ENCODE assay signal across 1 fruit fly cellular context in genomic region chr3R:4972961-4973595, dm6.
A peak's percentile ranks its signal among the peaks of the same experiment; 100 is the strongest.
TF ChIP-seq lines count a peak whose summit lies in the region.

No protein-coding gene starts in this region.

TF ChIP-seq in whole organism, embryonic, 481 proteins besides CTCF, POLR2A, EP300 and RAD21 (continued from another document and continues in another):
- TF ChIP-seq psq (GFP tag; optimal IDR thresholded peaks at IDR 0.05; lab: Kevin White, UChicago) (no peak), CG8089 (GFP tag; optimal IDR thresholded peaks at IDR 0.05; lab: Kevin White, UChicago) (no peak), sens (GFP tag; lab: Kevin White, UChicago) (peak; percentile 16), CG6272 (GFP tag; IDR thresholded peaks at IDR 0.05; lab: Robert Waterston, UW) (no peak), wdn (GFP tag; IDR thresholded peaks at IDR 0.05; lab: Robert Waterston, UW) (no peak), Ada2b (GFP tag; IDR thresholded peaks at IDR 0.05; lab: Robert Waterston, UW) (no peak), stwl (tag; optimal IDR thresholded peaks at IDR 0.05; lab: Kevin White, UChicago) (peak; percentile 24), CG2116 (GFP tag; optimal IDR thresholded peaks at IDR 0.05; lab: Kevin White, UChicago) (no peak), fd64A (GFP tag; optimal IDR thresholded peaks at IDR 0.05; lab: Kevin White, UChicago) (no peak), CG15479 (GFP tag; optimal IDR thresholded peaks at IDR 0.05; lab: Kevin White, UChicago) (no peak), ro (GFP tag; IDR thresholded peaks at IDR 0.05; lab: Robert Waterston, UW) (no peak), Awh (GFP tag; IDR thresholded peaks at IDR 0.05; lab: Robert Waterston, UW) (no peak), onecut (GFP tag; IDR thresholded peaks at IDR 0.05; lab: Robert Waterston, UW) (no peak), fd102C (GFP tag; optimal IDR thresholded peaks at IDR 0.05; lab: Kevin White, UChicago) (no peak), Dref (GFP tag; IDR thresholded peaks at IDR 0.05; lab: Robert Waterston, UW) (no peak), vfl (GFP tag; optimal IDR thresholded peaks at IDR 0.05; lab: Kevin White, UChicago) (no peak), Camta (GFP tag; optimal IDR thresholded peaks at IDR 0.05; lab: Kevin White, UChicago) (no peak), Dll (GFP tag; IDR thresholded peaks at IDR 0.05; lab: Robert Waterston, UW; ENCODE audit: partially characterized antibody) (no peak), Hand (GFP tag; optimal IDR thresholded peaks at IDR 0.05; lab: Kevin White, UChicago) (no peak), CG12299 (tag; optimal IDR thresholded peaks at IDR 0.05; lab: Kevin White, UChicago) (no peak), gsb-n (tag; optimal IDR thresholded peaks at IDR 0.05; lab: Kevin White, UChicago) (no peak), CG10267 (tag; optimal IDR thresholded peaks at IDR 0.05; lab: Kevin White, UChicago) (no peak), CG1602 (GFP tag; optimal IDR thresholded peaks at IDR 0.05; lab: Kevin White, UChicago) (no peak), CG10462 (GFP tag; optimal IDR thresholded peaks at IDR 0.05; lab: Kevin White, UChicago) (no peak), CG9876 (GFP tag; optimal IDR thresholded peaks at IDR 0.05; lab: Kevin White, UChicago) (no peak), pros (GFP tag; optimal IDR thresholded peaks at IDR 0.05; lab: Kevin White, UChicago) (no peak), tio (GFP tag; optimal IDR thresholded peaks at IDR 0.05; lab: Kevin White, UChicago) (no peak), CG3726 (GFP tag; IDR thresholded peaks at IDR 0.05; lab: Robert Waterston, UW) (no peak), hth (optimal IDR thresholded peaks at IDR 0.05; lab: Kevin White, UChicago) (no peak), CG1603 (tag; optimal IDR thresholded peaks at IDR 0.05; lab: Kevin White, UChicago) (peak; percentile 6), CG1233 (GFP tag; optimal IDR thresholded peaks at IDR 0.05; lab: Kevin White, UChicago) (no peak), GATAe (GFP tag; conservative IDR thresholded peaks at IDR 0.05; lab: Robert Waterston, UW) (no peak), zen (tag; optimal IDR thresholded peaks at IDR 0.05; lab: Kevin White, UChicago) (no peak), CG32532 (GFP tag; IDR thresholded peaks at IDR 0.05; lab: Robert Waterston, UW) (no peak), CG8388 (GFP tag; optimal IDR thresholded peaks at IDR 0.05; lab: Kevin White, UChicago) (no peak), CG12391 (tag; optimal IDR thresholded peaks at IDR 0.05; lab: Kevin White, UChicago) (no peak), ssp (GFP tag; IDR thresholded peaks at IDR 0.05; lab: Robert Waterston, UW) (no peak), CG17912 (GFP tag; optimal IDR thresholded peaks at IDR 0.05; lab: Kevin White, UChicago) (no peak), CG8290 (GFP tag; optimal IDR thresholded peaks at IDR 0.05; lab: Kevin White, UChicago) (peak; percentile 68), CG8290 (tag; optimal IDR thresholded peaks at IDR 0.05; lab: Kevin White, UChicago) (peak in 1 of 2 experiments; percentile 44), HmgD (GFP tag; optimal IDR thresholded peaks at IDR 0.05; lab: Kevin White, UChicago) (no peak), tap (tag; optimal IDR thresholded peaks at IDR 0.05; lab: Kevin White, UChicago) (no peak), CG10209 (GFP tag; optimal IDR thresholded peaks at IDR 0.05; lab: Kevin White, UChicago) (no peak), ftz-f1 (GFP tag; optimal IDR thresholded peaks at IDR 0.05; lab: Kevin White, UChicago) (no peak), CG6854 (GFP tag; optimal IDR thresholded peaks at IDR 0.05; lab: Kevin White, UChicago) (no peak), lov (optimal IDR thresholded peaks at IDR 0.05; lab: Kevin White, UChicago) (no peak), lov (GFP tag; IDR thresholded peaks at IDR 0.05; lab: Robert Waterston, UW) (no peak), gce (GFP tag; IDR thresholded peaks at IDR 0.05; lab: Robert Waterston, UW) (no peak), CHES-1-like (GFP tag; optimal IDR thresholded peaks at IDR 0.05; lab: Kevin White, UChicago) (no peak), CG17361 (GFP tag; IDR thresholded peaks at IDR 0.05; lab: Robert Waterston, UW) (no peak), HHEX (GFP tag; optimal IDR thresholded peaks at IDR 0.05; lab: Kevin White, UChicago) (no peak), hkb (optimal IDR thresholded peaks at IDR 0.05; lab: Kevin White, UChicago) (no peak), hkb (GFP tag; IDR thresholded peaks at IDR 0.05; lab: Robert Waterston, UW) (no peak), pita (GFP tag; optimal IDR thresholded peaks at IDR 0.05; lab: Kevin White, UChicago) (peak; percentile 42), CG7839 (tag; optimal IDR thresholded peaks at IDR 0.05; lab: Kevin White, UChicago) (no peak), CG2199 (GFP tag; IDR thresholded peaks at IDR 0.05; lab: Robert Waterston, UW) (peak; percentile 96), CG12744 (GFP tag; optimal IDR thresholded peaks at IDR 0.05; lab: Kevin White, UChicago) (no peak), fu2 (GFP tag; optimal IDR thresholded peaks at IDR 0.05; lab: Kevin White, UChicago) (no peak), lmd (GFP tag; IDR thresholded peaks at IDR 0.05; lab: Robert Waterston, UW) (no peak), CG31388 (GFP tag; optimal IDR thresholded peaks at IDR 0.05; lab: Kevin White, UChicago) (no peak), pfk (GFP tag; optimal IDR thresholded peaks at IDR 0.05; lab: Kevin White, UChicago) (no peak), cwo (GFP tag; optimal IDR thresholded peaks at IDR 0.05; lab: Kevin White, UChicago) (no peak), sisA (GFP tag; IDR thresholded peaks at IDR 0.05; lab: Robert Waterston, UW) (no peak), ken (GFP tag; IDR thresholded peaks at IDR 0.05; lab: Robert Waterston, UW) (no peak), CG11696 (GFP tag; IDR thresholded peaks at IDR 0.05; lab: Robert Waterston, UW) (no peak), salm (tag; optimal IDR thresholded peaks at IDR 0.05; lab: Kevin White, UChicago) (no peak), pho (GFP tag; optimal IDR thresholded peaks at IDR 0.05; lab: Kevin White, UChicago) (no peak), Kr (GFP tag; optimal IDR thresholded peaks at IDR 0.05; lab: Kevin White, UChicago) (no peak), E2f2 (GFP tag; IDR thresholded peaks at IDR 0.05; lab: Robert Waterston, UW) (no peak), Meics (GFP tag; optimal IDR thresholded peaks at IDR 0.05; lab: Kevin White, UChicago) (no peak), bowl (GFP tag; IDR thresholded peaks at IDR 0.05; lab: Robert Waterston, UW) (no peak), chm (GFP tag; IDR thresholded peaks at IDR 0.05; lab: Robert Waterston, UW) (no peak), CG11695 (GFP tag; IDR thresholded peaks at IDR 0.05; lab: Robert Waterston, UW) (no peak), CG17612 (GFP tag; IDR thresholded peaks at IDR 0.05; lab: Robert Waterston, UW) (peak; percentile 57; the same call in 1 of the 2 replicates), CG5953 (GFP tag; IDR thresholded peaks at IDR 0.05; lab: Robert Waterston, UW) (no peak), CG15601 (tag; optimal IDR thresholded peaks at IDR 0.05; lab: Kevin White, UChicago) (peak; percentile 18), CG8944 (GFP tag; optimal IDR thresholded peaks at IDR 0.05; lab: Kevin White, UChicago) (no peak), Neu2 (GFP tag; optimal IDR thresholded peaks at IDR 0.05; lab: Kevin White, UChicago; ENCODE audit: borderline replicate concordance) (peak; percentile 80), da (GFP tag; optimal IDR thresholded peaks at IDR 0.05; lab: Kevin White, UChicago) (no peak), yki (optimal IDR thresholded peaks at IDR 0.05; lab: Kevin White, UChicago) (no peak), Lhr (GFP tag; optimal IDR thresholded peaks at IDR 0.05; lab: Kevin White, UChicago) (peak; percentile 4), CG32772 (GFP tag; IDR thresholded peaks at IDR 0.05; lab: Robert Waterston, UW) (no peak), run (tag; optimal IDR thresholded peaks at IDR 0.05; lab: Kevin White, UChicago) (peak; percentile 9), CG10321 (GFP tag; IDR thresholded peaks at IDR 0.05; lab: Robert Waterston, UW) (no peak), CG6765 (GFP tag; optimal IDR thresholded peaks at IDR 0.05; lab: Kevin White, UChicago) (no peak), CG7357 (GFP tag; IDR thresholded peaks at IDR 0.05; lab: Robert Waterston, UW) (no peak), CG13424 (tag; optimal IDR thresholded peaks at IDR 0.05; lab: Kevin White, UChicago) (no peak), unc-4 (GFP tag; IDR thresholded peaks at IDR 0.05; lab: Robert Waterston, UW; ENCODE audit: partially characterized antibody) (no peak), Pdp1 (GFP tag; optimal IDR thresholded peaks at IDR 0.05; lab: Kevin White, UChicago) (peak in 1 of 2 experiments; percentile 34), CG6689 (GFP tag; IDR thresholded peaks at IDR 0.05; lab: Robert Waterston, UW) (no peak), BtbVII (GFP tag; optimal IDR thresholded peaks at IDR 0.05; lab: Kevin White, UChicago) (no peak), Xrp1 (GFP tag; IDR thresholded peaks at IDR 0.05; lab: Robert Waterston, UW) (no peak), caup (GFP tag; optimal IDR thresholded peaks at IDR 0.05; lab: Kevin White, UChicago; ENCODE audit: severe bottlenecking) (no peak), Gsc (GFP tag; IDR thresholded peaks at IDR 0.05; lab: Robert Waterston, UW) (no peak), chinmo (GFP tag; IDR thresholded peaks at IDR 0.05; lab: Robert Waterston, UW; ENCODE audit: partially characterized antibody) (0 out of 4 replicates have a peak, but pooled peaks have one; percentile 57), Opbp (GFP tag; IDR thresholded peaks at IDR 0.05; lab: Robert Waterston, UW; ENCODE audit: partially characterized antibody) (no peak), Xbp1 (GFP tag; optimal IDR thresholded peaks at IDR 0.05; lab: Kevin White, UChicago) (no peak), sna (GFP tag; IDR thresholded peaks at IDR 0.05; lab: Robert Waterston, UW; ENCODE audit: partially characterized antibody) (no peak), Sry-δ (GFP tag; optimal IDR thresholded peaks at IDR 0.05; lab: Kevin White, UChicago) (no peak), sc (optimal IDR thresholded peaks at IDR 0.05; lab: Kevin White, UChicago) (no peak), sc (GFP tag; optimal IDR thresholded peaks at IDR 0.05; lab: Kevin White, UChicago) (no peak), CG14667 (GFP tag; IDR thresholded peaks at IDR 0.05; lab: Robert Waterston, UW) (no peak), corto (GFP tag; optimal IDR thresholded peaks at IDR 0.05; lab: Kevin White, UChicago) (no peak), Mes4 (GFP tag; optimal IDR thresholded peaks at IDR 0.05; lab: Kevin White, UChicago) (no peak), gem (tag; optimal IDR thresholded peaks at IDR 0.05; lab: Kevin White, UChicago) (no peak), Ets65A (GFP tag; lab: Kevin White, UChicago) (no peak), kay (GFP tag; optimal IDR thresholded peaks at IDR 0.05; lab: Kevin White, UChicago) (no peak), eve (GFP tag; optimal IDR thresholded peaks at IDR 0.05; lab: Kevin White, UChicago) (peak in 1 of 2 experiments; percentile 42), cato (GFP tag; optimal IDR thresholded peaks at IDR 0.05; lab: Kevin White, UChicago; ENCODE audit: borderline replicate concordance) (no peak), gcm (GFP tag; optimal IDR thresholded peaks at IDR 0.05; lab: Kevin White, UChicago) (peak; percentile 30), Doc2 (GFP tag; IDR thresholded peaks at IDR 0.05; lab: Robert Waterston, UW) (no peak), CG7372 (GFP tag; IDR thresholded peaks at IDR 0.05; lab: Robert Waterston, UW) (no peak), CG17385 (GFP tag; optimal IDR thresholded peaks at IDR 0.05; lab: Kevin White, UChicago) (no peak), CG8281 (tag; optimal IDR thresholded peaks at IDR 0.05; lab: Kevin White, UChicago) (peak; percentile 13), CG10565 (GFP tag; optimal IDR thresholded peaks at IDR 0.05; lab: Kevin White, UChicago) (no peak), B-H1 (GFP tag; IDR thresholded peaks at IDR 0.05; lab: Robert Waterston, UW) (no peak), kni (GFP tag; optimal IDR thresholded peaks at IDR 0.05; lab: Kevin White, UChicago) (no peak), Doc3 (GFP tag; IDR thresholded peaks at IDR 0.05; lab: Robert Waterston, UW; ENCODE audit: partially characterized antibody) (no peak), CG18262 (tag; optimal IDR thresholded peaks at IDR 0.05; lab: Kevin White, UChicago) (no peak), chif (GFP tag; optimal IDR thresholded peaks at IDR 0.05; lab: Kevin White, UChicago) (no peak), CG4617 (GFP tag; optimal IDR thresholded peaks at IDR 0.05; lab: Kevin White, UChicago; ENCODE audit: borderline replicate concordance) (no peak), unpg (GFP tag; optimal IDR thresholded peaks at IDR 0.05; lab: Kevin White, UChicago) (no peak), Hmr (GFP tag; optimal IDR thresholded peaks at IDR 0.05; lab: Kevin White, UChicago) (no peak), emc (GFP tag; optimal IDR thresholded peaks at IDR 0.05; lab: Kevin White, UChicago) (no peak), YL-1 (GFP tag; optimal IDR thresholded peaks at IDR 0.05; lab: Kevin White, UChicago) (no peak), grn (GFP tag; optimal IDR thresholded peaks at IDR 0.05; lab: Kevin White, UChicago) (peak; percentile 67), odd (GFP tag; optimal IDR thresholded peaks at IDR 0.05; lab: Kevin White, UChicago) (no peak), CG6654 (GFP tag; optimal IDR thresholded peaks at IDR 0.05; lab: Kevin White, UChicago) (no peak), CG18599 (GFP tag; optimal IDR thresholded peaks at IDR 0.05; lab: Kevin White, UChicago) (no peak), CG12104 (GFP tag; optimal IDR thresholded peaks at IDR 0.05; lab: Kevin White, UChicago) (no peak), CG7963 (GFP tag; IDR thresholded peaks at IDR 0.05; lab: Robert Waterston, UW; ENCODE audit: partially characterized antibody) (no peak), Abd-B (GFP tag; optimal IDR thresholded peaks at IDR 0.05; lab: Kevin White, UChicago) (no peak), bbx (GFP tag; IDR thresholded peaks at IDR 0.05; lab: Robert Waterston, UW; ENCODE audit: partially characterized antibody) (no peak), ci (GFP tag; IDR thresholded peaks at IDR 0.05; lab: Robert Waterston, UW) (no peak), phol (tag; optimal IDR thresholded peaks at IDR 0.05; lab: Kevin White, UChicago) (no peak), Oaz (GFP tag; IDR thresholded peaks at IDR 0.05; lab: Robert Waterston, UW) (no peak), CG6683 (GFP tag; optimal IDR thresholded peaks at IDR 0.05; lab: Kevin White, UChicago) (no peak), CG10274 (GFP tag; optimal IDR thresholded peaks at IDR 0.05; lab: Kevin White, UChicago) (no peak), row (GFP tag; IDR thresholded peaks at IDR 0.05; lab: Robert Waterston, UW) (no peak), NC2β (GFP tag; optimal IDR thresholded peaks at IDR 0.05; lab: Kevin White, UChicago) (no peak), MBD-R2 (GFP tag; IDR thresholded peaks at IDR 0.05; lab: Robert Waterston, UW) (no peak)
